Worm (Caenorhabditis elegans) whole organism, young adult: ENCODE measurements around the gene lin-12.

ENCODE experiments used
- B0019.2 ChIP-seq: fragments of 200-800 bp; sonication (Bioruptor generic); conservative IDR thresholded peaks from 2 replicates; pipeline ENCODE4 v1.3.6; 2022; ENCODE audit warnings: missing genetic modification reagents, missing genetic modification characterization, missing compliant biosample characterization
- D2030.7 ChIP-seq: fragments of 200-800 bp; sonication (Bioruptor generic); IDR thresholded peaks from 2 replicates; pipeline ENCODE4 v1.3.6; 2022; ENCODE audit warnings: missing genetic modification reagents, missing genetic modification characterization, missing compliant biosample characterization
- F33H1.4 ChIP-seq: fragments of 200-800 bp; sonication (Bioruptor generic); IDR thresholded peaks from 2 replicates; pipeline ENCODE4 v1.3.6; 2022; ENCODE audit warnings: missing genetic modification reagents, missing genetic modification characterization, missing compliant biosample characterization
- F37B4.10 ChIP-seq: fragments of 200-800 bp; sonication (Bioruptor generic); IDR thresholded peaks from 2 replicates; pipeline ENCODE4 v1.3.6; 2022; ENCODE audit warnings: missing genetic modification characterization, missing compliant biosample characterization
- F49E8.2 ChIP-seq: sonication (generic microtip); optimal IDR thresholded peaks from 3 replicates; lab custom pipeline; 2017; ENCODE audit warnings: missing genetic modification characterization, mild to moderate bottlenecking, missing compliant biosample characterization, antibody characterized with exemption, moderate library complexity; ENCODE audit not compliant: insufficient read depth
- F57A8.1 ChIP-seq: fragments of 200-800 bp; sonication (Bioruptor generic); optimal IDR thresholded peaks from 2 replicates; lab custom pipeline; 2018; ENCODE audit warnings: mild to moderate bottlenecking, missing genetic modification characterization, moderate library complexity, missing compliant biosample characterization
- Y53G8AR.9 ChIP-seq: fragments of 200-800 bp; sonication (Bioruptor generic); conservative IDR thresholded peaks from 2 replicates; pipeline ENCODE4 v1.3.6; 2022; ENCODE audit warnings: missing genetic modification reagents, missing genetic modification characterization, missing compliant biosample characterization
- Y56A3A.18 ChIP-seq: fragments of 200-800 bp; sonication (Bioruptor generic); IDR thresholded peaks from 2 replicates; pipeline ENCODE4 v1.3.6; 2022; ENCODE audit warnings: missing genetic modification reagents, missing genetic modification characterization, missing compliant biosample characterization
- ama-1 ChIP-seq, 3 experiments: fragments of 150-350 bp in 1 of 3; sonication (generic microtip) in 2 of 3; optimal IDR thresholded peaks; 2 replicates each; lab custom pipeline; 2014 to 2018; ENCODE audit warnings: missing biosample characterization in 2 of 3, missing genetic modification characterization in 2 of 3, missing genetic modification reagents in 2 of 3
- attf-3 ChIP-seq: fragments of 200-800 bp; sonication (Bioruptor generic); conservative IDR thresholded peaks from 2 replicates; pipeline ENCODE4 v1.3.6; 2022; ENCODE audit warnings: missing genetic modification reagents, missing genetic modification characterization, missing compliant biosample characterization
- ccch-3 ChIP-seq: fragments of 200-800 bp; sonication (Bioruptor generic); optimal IDR thresholded peaks from 2 replicates; lab custom pipeline; 2018; ENCODE audit warnings: mild to moderate bottlenecking, missing genetic modification characterization, missing compliant biosample characterization
- ceh-100 ChIP-seq: fragments of 200-800 bp; sonication (Bioruptor generic); IDR thresholded peaks from 2 replicates; pipeline ENCODE4 v1.3.6; 2022; ENCODE audit warnings: missing genetic modification reagents, missing genetic modification characterization, missing compliant biosample characterization
- ceh-27 ChIP-seq: fragments of 200-800 bp; sonication (Bioruptor generic); optimal IDR thresholded peaks from 2 replicates; lab custom pipeline; 2018; ENCODE audit warnings: mild to moderate bottlenecking, missing genetic modification characterization, moderate library complexity, missing compliant biosample characterization
- ceh-79 ChIP-seq: sonication (generic microtip); optimal IDR thresholded peaks from 2 replicates; lab custom pipeline; 2017; ENCODE audit warnings: mild to moderate bottlenecking, missing genetic modification characterization, missing compliant biosample characterization
- ceh-91 ChIP-seq: fragments of 200-800 bp; sonication (Bioruptor generic); IDR thresholded peaks from 2 replicates; pipeline ENCODE4 v1.3.6; 2022; ENCODE audit warnings: missing genetic modification reagents, missing genetic modification characterization, missing compliant biosample characterization
- die-1 ChIP-seq: sonication (generic microtip); optimal IDR thresholded peaks from 2 replicates; lab custom pipeline; 2016; ENCODE audit warnings: missing genotype, mild to moderate bottlenecking, missing genetic modification characterization, missing compliant biosample characterization
- dpff-1 ChIP-seq: sonication (generic microtip); optimal IDR thresholded peaks from 2 replicates; lab custom pipeline; 2017; ENCODE audit warnings: mild to moderate bottlenecking, missing genetic modification characterization, missing compliant biosample characterization
- dpl-1 ChIP-seq: fragments of 150-350 bp; optimal IDR thresholded peaks from 2 replicates; lab custom pipeline; 2014; ENCODE audit warnings: missing biosample characterization, missing genetic modification reagents, missing genetic modification characterization
- efl-1 ChIP-seq: fragments of 150-350 bp; optimal IDR thresholded peaks from 2 replicates; lab custom pipeline; 2014; ENCODE audit warnings: missing biosample characterization, missing genetic modification reagents, missing genetic modification characterization
- ets-4 ChIP-seq: fragments of 200-800 bp; sonication (Bioruptor generic); optimal IDR thresholded peaks from 2 replicates; lab custom pipeline; 2018; ENCODE audit warnings: mild to moderate bottlenecking, missing genetic modification characterization, missing compliant biosample characterization
- gei-17 ChIP-seq: fragments of 200-800 bp; sonication (Bioruptor generic); optimal IDR thresholded peaks from 2 replicates; lab custom pipeline; 2018; ENCODE audit warnings: mild to moderate bottlenecking, missing genetic modification characterization, missing compliant biosample characterization
- hmg-1.2 ChIP-seq: fragments of 200-800 bp; sonication (Bioruptor generic); IDR thresholded peaks from 2 replicates; pipeline ENCODE4 v1.3.6; 2022; ENCODE audit warnings: missing genetic modification reagents, missing genetic modification characterization, missing compliant biosample characterization
- lin-54 ChIP-seq: fragments of 200-800 bp; sonication (Bioruptor generic); optimal IDR thresholded peaks from 2 replicates; lab custom pipeline; 2018; ENCODE audit warnings: mild to moderate bottlenecking, missing genetic modification characterization, missing compliant biosample characterization
- lsl-1 ChIP-seq: fragments of 200-800 bp; sonication (Bioruptor generic); optimal IDR thresholded peaks from 2 replicates; lab custom pipeline; 2018; ENCODE audit warnings: mild to moderate bottlenecking, missing genetic modification characterization, moderate library complexity, missing compliant biosample characterization
- madf-6 ChIP-seq: fragments of 200-800 bp; sonication (Bioruptor generic); IDR thresholded peaks from 2 replicates; pipeline ENCODE4 v1.3.6; 2022; ENCODE audit warnings: missing genetic modification reagents, missing genetic modification characterization, missing compliant biosample characterization
- madf-8 ChIP-seq: fragments of 200-800 bp; sonication (Bioruptor generic); conservative IDR thresholded peaks from 2 replicates; pipeline ENCODE4 v1.3.6; 2022; ENCODE audit warnings: missing genetic modification reagents, missing genetic modification characterization, missing compliant biosample characterization
- mcd-1 ChIP-seq: fragments of 200-800 bp; sonication (Bioruptor generic); IDR thresholded peaks from 2 replicates; pipeline ENCODE4 v1.3.6; 2022; ENCODE audit warnings: missing genetic modification reagents, missing genetic modification characterization, missing compliant biosample characterization
- mxl-1 ChIP-seq: sonication (generic microtip); optimal IDR thresholded peaks from 2 replicates; lab custom pipeline; 2016; ENCODE audit warnings: missing genetic modification characterization, missing compliant biosample characterization
- nhr-120 ChIP-seq: fragments of 200-800 bp; sonication (Bioruptor generic); IDR thresholded peaks from 2 replicates; pipeline ENCODE4 v1.3.6; 2022; ENCODE audit warnings: missing genetic modification characterization, missing compliant biosample characterization
- nhr-179 ChIP-seq: sonication (generic microtip); optimal IDR thresholded peaks from 2 replicates; lab custom pipeline; 2016; ENCODE audit warnings: mild to moderate bottlenecking, missing genetic modification characterization, missing compliant biosample characterization
- pha-4 ChIP-seq: fragments of 150-350 bp; sonication (generic microtip); optimal IDR thresholded peaks from 2 replicates; lab custom pipeline; 2014; ENCODE audit warnings: missing biosample characterization, missing genetic modification reagents, missing genetic modification characterization
- repo-1 ChIP-seq: sonication (generic microtip); optimal IDR thresholded peaks from 2 replicates; lab custom pipeline; 2017; ENCODE audit warnings: mild to moderate bottlenecking, missing genetic modification characterization, missing compliant biosample characterization
- rpc-1 ChIP-seq, 2 experiments: fragments of 150-350 bp in 1 of 2; sonication (generic microtip) in 1 of 2; optimal IDR thresholded peaks; 2 replicates each; lab custom pipeline; 2014 to 2018; ENCODE audit warnings: missing biosample characterization in 1 of 2, missing genetic modification characterization in 1 of 2, missing genetic modification reagents in 1 of 2, missing genotype in 1 of 2
- snpc-3.4 ChIP-seq: sonication (generic microtip); optimal IDR thresholded peaks from 2 replicates; lab custom pipeline; 2017; ENCODE audit warnings: missing genetic modification characterization, mild to moderate bottlenecking, missing compliant biosample characterization, antibody characterized with exemption, moderate library complexity, missing genotype, missing genetic modification reagents
- snpc-4 ChIP-seq, 5 experiments: fragments of 150-350 bp in 1 of 5; sonication (generic microtip) in 4 of 5; optimal IDR thresholded peaks; 2 replicates each; lab custom pipeline; 2014 to 2018; ENCODE audit warnings: missing genetic modification characterization in 5 of 5, missing biosample characterization in 3 of 5, antibody characterized with exemption in 2 of 5, mild to moderate bottlenecking in 2 of 5, missing compliant biosample characterization in 2 of 5, missing genotype in 2 of 5, moderate library complexity in 2 of 5, missing genetic modification reagents in 1 of 5
- tlf-1 ChIP-seq: fragments of 200-800 bp; sonication (Bioruptor generic); optimal IDR thresholded peaks from 2 replicates; lab custom pipeline; 2018; ENCODE audit warnings: mild to moderate bottlenecking, missing genetic modification characterization, missing compliant biosample characterization
- xnd-1 ChIP-seq: sonication (generic microtip); optimal IDR thresholded peaks from 2 replicates; lab custom pipeline; 2016; ENCODE audit warnings: missing genotype, missing genetic modification reagents, missing genetic modification characterization, missing compliant biosample characterization
- ztf-18 ChIP-seq: sonication (generic microtip); optimal IDR thresholded peaks from 2 replicates; lab custom pipeline; 2016; ENCODE audit warnings: missing genotype, mild to moderate bottlenecking, missing genetic modification characterization, missing compliant biosample characterization
- ztf-25 ChIP-seq: fragments of 200-800 bp; sonication (Bioruptor generic); IDR thresholded peaks from 2 replicates; pipeline ENCODE4 v1.3.6; 2022; ENCODE audit warnings: missing genetic modification reagents, missing genetic modification characterization, missing compliant biosample characterization

lin-12 gene

ce11 chrIII:9091392-9092291 lies 20.4 kb upstream of the lin-12 start, which contains the start of gene glp-1:
TSS of gene glp-1 (plus strand) at chrIII:9092241.
- TF ChIP-seq attf-3 (GFP tag; lab: Robert Waterston, UW) (peak; percentile 61; the same call in 1 of the 2 replicates), dpl-1 (GFP tag; lab: Kevin White, UChicago) (peak; percentile 65), xnd-1 (tag; lab: Kevin White, UChicago) (peak; percentile 30), tlf-1 (GFP tag; lab: Kevin White, UChicago) (no peak), snpc-4 (GFP tag; optimal IDR thresholded peaks at IDR 0.05; lab: Kevin White, UChicago) (no peak), snpc-4 (tag; optimal IDR thresholded peaks at IDR 0.05; lab: Kevin White, UChicago) (no peak), hmg-1.2 (peak; percentile 5; the same call in 1 of the 2 replicates), rpc-1 (optimal IDR thresholded peaks at IDR 0.05; lab: Kevin White, UChicago) (no peak), rpc-1 (tag; optimal IDR thresholded peaks at IDR 0.05; lab: Kevin White, UChicago) (no peak), madf-8 (GFP tag; lab: Robert Waterston, UW) (peak; percentile 66), ets-4 (GFP tag; lab: Kevin White, UChicago) (no peak), F33H1.4 (GFP tag; lab: Robert Waterston, UW) (0 out of 2 replicates have a peak, but pooled peaks have one; percentile 42), F57A8.1 (GFP tag; lab: Kevin White, UChicago) (no peak), ceh-27 (GFP tag; lab: Kevin White, UChicago) (no peak), efl-1 (GFP tag; lab: Kevin White, UChicago) (peak; percentile 91), nhr-120 (no peak), lsl-1 (GFP tag; lab: Kevin White, UChicago) (peak; percentile 95), ceh-79 (tag; lab: Kevin White, UChicago) (no peak), dpff-1 (tag; lab: Kevin White, UChicago) (no peak), ceh-91 (GFP tag; lab: Robert Waterston, UW) (peak; percentile 46; the same call in 1 of the 2 replicates), gei-17 (GFP tag; lab: Kevin White, UChicago) (no peak), Y56A3A.18 (GFP tag; lab: Robert Waterston, UW) (no peak), ceh-100 (GFP tag; lab: Robert Waterston, UW) (no peak), die-1 (tag; lab: Kevin White, UChicago) (no peak), lin-54 (GFP tag; lab: Kevin White, UChicago) (peak; percentile 31), D2030.7 (GFP tag; lab: Robert Waterston, UW) (peak; percentile 60; the same call in 1 of the 2 replicates), mxl-1 (tag; lab: Kevin White, UChicago) (no peak), madf-6 (GFP tag; lab: Robert Waterston, UW) (peak; percentile 80; the same call in 1 of the 2 replicates), snpc-3.4 (tag; lab: Kevin White, UChicago) (peak; percentile 32)

ce11 chrIII:9089325-9089823 lies 18.1 kb upstream of the lin-12 start, which contains the start of the genes mccc-2 and mrpl-44:
TSS of gene mccc-2 (minus strand) at chrIII:9089375.
TSS of gene mrpl-44 (minus strand) at chrIII:9089375.
- TF ChIP-seq nhr-179 (tag; lab: Kevin White, UChicago) = no peak
- peak; percentile 56 for TF ChIP-seq lin-54 (GFP tag; lab: Kevin White, UChicago)
- TF ChIP-seq ama-1 (optimal IDR thresholded peaks at IDR 0.05; lab: Kevin White, UChicago) = no peak
- no peak for TF ChIP-seq ama-1 (GFP tag; optimal IDR thresholded peaks at IDR 0.05; lab: Kevin White, UChicago)
- no peak for TF ChIP-seq F37B4.10 (GFP tag; lab: Robert Waterston, UW)
- TF ChIP-seq Y53G8AR.9 (GFP tag; lab: Robert Waterston, UW) = no peak
- TF ChIP-seq ccch-3 (GFP tag; lab: Kevin White, UChicago) = no peak
- peak; percentile 52 for TF ChIP-seq efl-1 (GFP tag; lab: Kevin White, UChicago)
- no peak for TF ChIP-seq ztf-18 (tag; lab: Kevin White, UChicago)
- TF ChIP-seq ztf-25 = no peak
- TF ChIP-seq repo-1 (tag; lab: Kevin White, UChicago) = no peak
- no peak for TF ChIP-seq F49E8.2 (tag; lab: Kevin White, UChicago)
- peak; percentile 96 for TF ChIP-seq attf-3 (GFP tag; lab: Robert Waterston, UW)
- TF ChIP-seq B0019.2 (GFP tag; lab: Robert Waterston, UW) = no peak
- TF ChIP-seq mcd-1 = 0 out of 2 replicates have a peak, but pooled peaks have one; percentile 25
- no peak for TF ChIP-seq pha-4 (tag; lab: Kevin White, UChicago)
- TF ChIP-seq, all 124 proteins: peak for 4
